Fruit fly (Drosophila melanogaster) whole organism, embryonic: Measurements from ENCODE around the gene Nepl7.
A peak's percentile ranks its signal among the peaks of the same experiment; 100 is the strongest.

ENCODE experiments used
- Blimp-1 ChIP-seq: fragments of 200-800 bp; sonication (Bioruptor generic); optimal IDR thresholded peaks from 3 replicates; lab custom pipeline; 2018; ENCODE audit warnings: missing biosample characterization, missing genetic modification characterization, mild to moderate bottlenecking, moderate library complexity, missing genetic modification reagents
- CG10274 ChIP-seq: fragments of 200-800 bp; sonication (Bioruptor generic); optimal IDR thresholded peaks from 3 replicates; lab custom pipeline; 2017; ENCODE audit warnings: missing biosample characterization, mild to moderate bottlenecking, missing genetic modification characterization
- CG10366 ChIP-seq: fragments of 200-800 bp; sonication (Bioruptor generic); IDR thresholded peaks from 2 replicates; pipeline ENCODE4 v1.3.6; 2022; ENCODE audit warnings: missing biosample characterization, missing genetic modification characterization
- CG10654 ChIP-seq: fragments of 200-800 bp; sonication (Bioruptor generic); optimal IDR thresholded peaks from 2 replicates; lab custom pipeline; 2016; ENCODE audit warnings: missing biosample characterization, missing genetic modification characterization
- CG12219 ChIP-seq: fragments of 200-800 bp; sonication (Bioruptor generic); optimal IDR thresholded peaks from 3 replicates; lab custom pipeline; 2018; ENCODE audit warnings: missing biosample characterization, mild to moderate bottlenecking, missing genetic modification characterization
- CG12299 ChIP-seq: fragments of 200-800 bp; sonication (Bioruptor generic); optimal IDR thresholded peaks from 2 replicates; lab custom pipeline; 2018; ENCODE audit warnings: missing biosample characterization, mild to moderate bottlenecking, missing genetic modification characterization
- CG1233 ChIP-seq: fragments of 200-800 bp; sonication (Bioruptor generic); optimal IDR thresholded peaks from 4 replicates; lab custom pipeline; 2018; ENCODE audit warnings: missing biosample characterization, mild to moderate bottlenecking, missing genetic modification characterization
- CG13624 ChIP-seq: fragments of 200-800 bp; sonication (Bioruptor generic); optimal IDR thresholded peaks from 2 replicates; lab custom pipeline; 2016; ENCODE audit warnings: missing biosample characterization, missing genetic modification characterization
- CG1792 ChIP-seq: fragments of 200-800 bp; sonication (Bioruptor generic); optimal IDR thresholded peaks from 2 replicates; lab custom pipeline; 2016; ENCODE audit warnings: missing biosample characterization, missing genetic modification characterization
- CG2678 ChIP-seq: fragments of 200-800 bp; sonication (Bioruptor generic); optimal IDR thresholded peaks from 3 replicates; lab custom pipeline; 2019; ENCODE audit warnings: missing biosample characterization, mild to moderate bottlenecking, missing genetic modification characterization, moderate library complexity
- CG30020 ChIP-seq: fragments of 200-800 bp; optimal IDR thresholded peaks from 2 replicates; lab custom pipeline; 2019; ENCODE audit warnings: missing biosample characterization, mild to moderate bottlenecking, missing genetic modification characterization, moderate library complexity
- CG32532 ChIP-seq: fragments of 200-800 bp; sonication (Bioruptor generic); IDR thresholded peaks from 2 replicates; pipeline ENCODE4 v1.3.6; 2022; ENCODE audit warnings: missing biosample characterization, missing genetic modification characterization
- CG34376 ChIP-seq: fragments of 200-800 bp; sonication (Bioruptor generic); optimal IDR thresholded peaks from 2 replicates; lab custom pipeline; 2018; ENCODE audit warnings: missing biosample characterization, mild to moderate bottlenecking, missing genetic modification characterization
- CG3847 ChIP-seq: fragments of 200-800 bp; sonication (Bioruptor generic); IDR thresholded peaks from 2 replicates; pipeline ENCODE4 v1.3.6; 2022; ENCODE audit warnings: missing biosample characterization, missing genetic modification characterization
- CG4820 ChIP-seq: fragments of 200-800 bp; sonication (Bioruptor generic); optimal IDR thresholded peaks from 3 replicates; lab custom pipeline; 2016; ENCODE audit warnings: missing biosample characterization, missing genetic modification characterization
- Dip3 ChIP-seq: fragments of 200-800 bp; sonication (Bioruptor generic); optimal IDR thresholded peaks from 3 replicates; lab custom pipeline; 2016; ENCODE audit warnings: missing biosample characterization, missing genetic modification characterization
- Dp ChIP-seq: fragments of 200-800 bp; sonication (Bioruptor generic); optimal IDR thresholded peaks from 2 replicates; lab custom pipeline; 2018; ENCODE audit warnings: missing biosample characterization, mild to moderate bottlenecking, missing genetic modification characterization, moderate library complexity
- Ets97D ChIP-seq: fragments of 200-800 bp; sonication (Bioruptor generic); optimal IDR thresholded peaks from 3 replicates; lab custom pipeline; 2016; ENCODE audit warnings: missing biosample characterization, missing genetic modification characterization
- H2.0 ChIP-seq: fragments of 200-800 bp; sonication (Bioruptor generic); IDR thresholded peaks from 2 replicates; pipeline ENCODE4 v1.3.6; 2022; ENCODE audit warnings: missing biosample characterization, missing genetic modification characterization
- MBD-R2 ChIP-seq: fragments of 200-800 bp; sonication (Bioruptor generic); IDR thresholded peaks from 2 replicates; pipeline ENCODE4 v1.3.6; 2022; ENCODE audit warnings: missing biosample characterization, missing genetic modification characterization
- MESR4 ChIP-seq: fragments of 200-800 bp; sonication (Bioruptor generic); optimal IDR thresholded peaks from 2 replicates; lab custom pipeline; 2018; ENCODE audit warnings: missing biosample characterization, mild to moderate bottlenecking, missing genetic modification characterization, moderate library complexity
- NFAT ChIP-seq: fragments of 200-800 bp; sonication (Bioruptor generic); IDR thresholded peaks from 2 replicates; pipeline ENCODE4 v1.3.6; 2022; ENCODE audit warnings: missing biosample characterization, missing genetic modification characterization
- NK7.1 ChIP-seq: fragments of 200-800 bp; sonication (Bioruptor generic); optimal IDR thresholded peaks from 3 replicates; lab custom pipeline; 2016; ENCODE audit warnings: missing biosample characterization, missing genetic modification characterization
- Sry-β ChIP-seq: fragments of 200-800 bp; sonication (Bioruptor generic); optimal IDR thresholded peaks from 2 replicates; lab custom pipeline; 2018; ENCODE audit warnings: missing biosample characterization, mild to moderate bottlenecking, missing genetic modification characterization, moderate library complexity
- Trl ChIP-seq, 3 experiments: fragments of >200 bp in 2 of 3; fragments of 200-800 bp in 1 of 3; sonication (Bioruptor generic) in 1 of 3; optimal IDR thresholded peaks; 2 replicates in 1 of 3; 3 replicates in 2 of 3; lab custom pipeline; 2016 to 2017; ENCODE audit warnings: missing biosample characterization in 1 of 3, missing genetic modification characterization in 1 of 3
- Xrp1 ChIP-seq: fragments of 200-800 bp; sonication (Bioruptor generic); IDR thresholded peaks from 2 replicates; pipeline ENCODE4 v1.3.6; 2022; ENCODE audit warnings: missing biosample characterization, missing genetic modification characterization
- ato ChIP-seq: fragments of 200-800 bp; sonication (Bioruptor generic); IDR thresholded peaks from 2 replicates; pipeline ENCODE4 v1.3.6; 2022; ENCODE audit warnings: missing biosample characterization, missing genetic modification characterization; ENCODE audit not compliant: partially characterized antibody
- bab2 ChIP-seq: fragments of 200-800 bp; sonication (Bioruptor generic); optimal IDR thresholded peaks from 2 replicates; lab custom pipeline; 2016; ENCODE audit warnings: missing biosample characterization, missing genetic modification characterization
- bowl ChIP-seq: fragments of 200-800 bp; sonication (Bioruptor generic); IDR thresholded peaks from 2 replicates; pipeline ENCODE4 v1.3.6; 2022; ENCODE audit warnings: missing biosample characterization, missing genetic modification characterization
- cato ChIP-seq: fragments of 200-800 bp; sonication (Bioruptor generic); optimal IDR thresholded peaks from 2 replicates; lab custom pipeline; 2016; ENCODE audit warnings: missing biosample characterization, missing genetic modification characterization, borderline replicate concordance
- chm ChIP-seq: fragments of 200-800 bp; sonication (Bioruptor generic); IDR thresholded peaks from 2 replicates; pipeline ENCODE4 v1.3.6; 2022; ENCODE audit warnings: missing biosample characterization, missing genetic modification characterization
- corto ChIP-seq: fragments of 200-800 bp; sonication (Bioruptor generic); optimal IDR thresholded peaks from 2 replicates; lab custom pipeline; 2016; ENCODE audit warnings: missing biosample characterization, mild to moderate bottlenecking, missing genetic modification characterization, moderate library complexity
- croc ChIP-seq: fragments of 200-800 bp; sonication (Bioruptor generic); conservative IDR thresholded peaks from 3 replicates; pipeline ENCODE4 v1.3.6; 2022; ENCODE audit warnings: missing biosample characterization, missing genetic modification characterization
- dm ChIP-seq: fragments of 200-800 bp; sonication (Bioruptor generic); optimal IDR thresholded peaks from 3 replicates; lab custom pipeline; 2016; ENCODE audit warnings: missing biosample characterization, missing genetic modification characterization
- gfzf ChIP-seq: fragments of 200-800 bp; sonication (Bioruptor generic); optimal IDR thresholded peaks from 2 replicates; lab custom pipeline; 2016; ENCODE audit warnings: missing biosample characterization, mild to moderate bottlenecking, missing genetic modification characterization, moderate library complexity
- hkb ChIP-seq, 2 experiments: fragments of 200-800 bp in 1 of 2; fragments of >200 bp in 1 of 2; sonication (Bioruptor generic) in 1 of 2; IDR thresholded peaks in 1 of 2; optimal IDR thresholded peaks in 1 of 2; 2 replicates each; pipeline versions ENCODE4 v1.3.6 to Lab custom; 2017 to 2022; ENCODE audit warnings: missing biosample characterization in 1 of 2, missing genetic modification characterization in 1 of 2
- kni ChIP-seq: fragments of 200-800 bp; sonication (Bioruptor generic); optimal IDR thresholded peaks from 3 replicates; lab custom pipeline; 2017; ENCODE audit warnings: mild to moderate bottlenecking, missing biosample characterization, missing genetic modification reagents, missing genetic modification characterization
- knrl ChIP-seq: fragments of 200-800 bp; sonication (Bioruptor generic); IDR thresholded peaks from 3 replicates; pipeline ENCODE4 v1.3.6; 2022; ENCODE audit warnings: missing biosample characterization, missing genetic modification characterization; ENCODE audit not compliant: partially characterized antibody
- nau ChIP-seq: fragments of 200-800 bp; sonication (Bioruptor generic); optimal IDR thresholded peaks from 3 replicates; lab custom pipeline; 2017; ENCODE audit warnings: missing biosample characterization, mild to moderate bottlenecking, missing genetic modification characterization, missing genetic modification reagents
- phol ChIP-seq: fragments of 200-800 bp; sonication (Bioruptor generic); optimal IDR thresholded peaks from 3 replicates; lab custom pipeline; 2018; ENCODE audit warnings: missing biosample characterization, mild to moderate bottlenecking, missing genetic modification characterization, moderate library complexity
- pnt ChIP-seq: fragments of 200-800 bp; sonication (Bioruptor generic); optimal IDR thresholded peaks from 3 replicates; lab custom pipeline; 2016; ENCODE audit warnings: missing biosample characterization, missing genetic modification characterization
- psq ChIP-seq: fragments of 200-800 bp; sonication (Bioruptor generic); optimal IDR thresholded peaks from 2 replicates; lab custom pipeline; 2017; ENCODE audit warnings: missing biosample characterization, missing genetic modification characterization
- ssp ChIP-seq: fragments of 200-800 bp; sonication (Bioruptor generic); IDR thresholded peaks from 2 replicates; pipeline ENCODE4 v1.3.6; 2022; ENCODE audit warnings: missing biosample characterization, missing genetic modification characterization
- ttk ChIP-seq: fragments of 200-800 bp; sonication (Bioruptor generic); IDR thresholded peaks from 2 replicates; pipeline ENCODE4 v2.1.2; 2022; ENCODE audit warnings: missing biosample characterization, missing genetic modification characterization
- unpg ChIP-seq: fragments of 200-800 bp; sonication (Bioruptor generic); optimal IDR thresholded peaks from 3 replicates; lab custom pipeline; 2018; ENCODE audit warnings: missing biosample characterization, mild to moderate bottlenecking, missing genetic modification characterization, moderate library complexity
- vnd ChIP-seq: fragments of 200-800 bp; sonication (Bioruptor generic); IDR thresholded peaks from 3 replicates; pipeline ENCODE4 v1.3.6; 2022; ENCODE audit warnings: missing biosample characterization, missing genetic modification characterization; ENCODE audit not compliant: partially characterized antibody
- wdn ChIP-seq: fragments of 200-800 bp; sonication (Bioruptor generic); IDR thresholded peaks from 2 replicates; pipeline ENCODE4 v1.3.6; 2022; ENCODE audit warnings: missing biosample characterization, missing genetic modification characterization
- z ChIP-seq: fragments of 200-800 bp; sonication (Bioruptor generic); IDR thresholded peaks from 3 replicates; pipeline ENCODE4 v1.3.6; 2022; ENCODE audit warnings: missing biosample characterization, missing genetic modification characterization
- zen ChIP-seq: fragments of 200-800 bp; sonication (Bioruptor generic); optimal IDR thresholded peaks from 3 replicates; lab custom pipeline; 2018; ENCODE audit warnings: missing biosample characterization, mild to moderate bottlenecking, missing genetic modification characterization, moderate library complexity
- zfh1 ChIP-seq: fragments of 200-800 bp; sonication (Bioruptor generic); IDR thresholded peaks from 3 replicates; pipeline ENCODE4 v1.3.6; 2022; ENCODE audit warnings: missing biosample characterization, missing genetic modification characterization

The Nepl7 gene

dm6 chr2L:12707540-12707939 is 38.0 kb upstream of the Nepl7 start, which contains the start of the genes CG6180 and CG15484 (continued):
- TF ChIP-seq CG1233 (no peak), hkb (optimal IDR thresholded peaks at IDR 0.05; lab: Kevin White, UChicago) (no peak), hkb (GFP tag; IDR thresholded peaks at IDR 0.05; lab: Robert Waterston, UW) (no peak), NFAT (GFP tag; lab: Robert Waterston, UW) (no peak), CG10274 (no peak), zen (tag; lab: Kevin White, UChicago) (peak; percentile 17), chm (no peak), Dp (GFP tag; lab: Kevin White, UChicago) (peak; percentile 74), pnt (GFP tag; lab: Kevin White, UChicago) (no peak), CG12219 (GFP tag; lab: Kevin White, UChicago) (no peak), bowl (GFP tag; lab: Robert Waterston, UW) (no peak), Dip3 (GFP tag; lab: Kevin White, UChicago) (no peak), Xrp1 (GFP tag; lab: Robert Waterston, UW) (no peak), Trl (optimal IDR thresholded peaks at IDR 0.05; lab: Kevin White, UChicago) (no peak), Trl (GFP tag; optimal IDR thresholded peaks at IDR 0.05; lab: Kevin White, UChicago) (no peak), vnd (GFP tag; lab: Robert Waterston, UW) (0 out of 3 replicates have a peak, but pooled peaks have one; percentile 30), unpg (GFP tag; lab: Kevin White, UChicago) (no peak), CG4820 (no peak), Sry-β (GFP tag; lab: Kevin White, UChicago) (peak; percentile 23), croc (GFP tag; lab: Robert Waterston, UW) (no peak), phol (tag; lab: Kevin White, UChicago) (peak; percentile 89), gfzf (peak; percentile 13), CG32532 (GFP tag; lab: Robert Waterston, UW) (no peak), psq (GFP tag; lab: Kevin White, UChicago) (no peak), CG2678 (no peak), CG34376 (GFP tag; lab: Kevin White, UChicago) (peak; percentile 12), CG1792 (GFP tag; lab: Kevin White, UChicago) (peak; percentile 3), CG3847 (no peak), nau (GFP tag; lab: Kevin White, UChicago) (no peak), ato (GFP tag; lab: Robert Waterston, UW) (peak; percentile 24; the same call in 1 of the 2 replicates), CG10366 (no peak), MBD-R2 (peak; percentile 54), NK7.1 (no peak), CG30020 (tag; lab: Kevin White, UChicago) (no peak), zfh1 (GFP tag; lab: Robert Waterston, UW) (0 out of 3 replicates have a peak, but pooled peaks have one; percentile 28), ssp (GFP tag; lab: Robert Waterston, UW) (no peak), dm (GFP tag; lab: Kevin White, UChicago) (peak; percentile 7), MESR4 (GFP tag; lab: Kevin White, UChicago) (peak; percentile 30), corto (GFP tag; lab: Kevin White, UChicago) (no peak), Ets97D (peak; percentile 91), ttk (GFP tag; lab: Robert Waterston, UW) (no peak), Blimp-1 (GFP tag; lab: Kevin White, UChicago) (no peak), kni (no peak), cato (GFP tag; lab: Kevin White, UChicago) (no peak), wdn (no peak), bab2 (GFP tag; lab: Kevin White, UChicago) (no peak), H2.0 (GFP tag; lab: Robert Waterston, UW) (no peak), CG12299 (tag; lab: Kevin White, UChicago) (no peak), z (no peak), knrl (GFP tag; lab: Robert Waterston, UW) (peak; percentile 34; the same call in 1 of the 3 replicates), CG10654 (no peak), CG13624 (no peak)
